Fruit fly (Drosophila melanogaster) whole organism, embryonic: ENCODE measurements around the gene Theg.

Experiments
- BEAF-32 ChIP-seq: fragments of 200-800 bp; sonication (Bioruptor generic); optimal IDR thresholded peaks from 3 replicates; lab custom pipeline; 2017; ENCODE audit warnings: missing biosample characterization, missing genetic modification characterization, mild to moderate bottlenecking, moderate library complexity, missing genetic modification reagents
- BtbVII ChIP-seq: fragments of 200-800 bp; sonication (Bioruptor generic); optimal IDR thresholded peaks from 3 replicates; lab custom pipeline; 2017; ENCODE audit warnings: missing biosample characterization, mild to moderate bottlenecking, missing genetic modification characterization
- CG10979 ChIP-seq: fragments of 200-800 bp; sonication (Bioruptor generic); optimal IDR thresholded peaks from 2 replicates; lab custom pipeline; 2018; ENCODE audit warnings: missing biosample characterization, mild to moderate bottlenecking, missing genetic modification characterization, moderate library complexity
- CG11247 ChIP-seq: fragments of 200-800 bp; sonication (Bioruptor generic); IDR thresholded peaks from 2 replicates; pipeline ENCODE4 v1.3.6; 2022; ENCODE audit warnings: missing biosample characterization, missing genetic modification characterization
- CG11560 ChIP-seq: fragments of 200-800 bp; sonication (Bioruptor generic); IDR thresholded peaks from 3 replicates; pipeline ENCODE4 v1.3.6; 2022; ENCODE audit warnings: missing biosample characterization, missing genetic modification characterization
- CG11723 ChIP-seq: fragments of 200-800 bp; sonication (Bioruptor generic); optimal IDR thresholded peaks from 2 replicates; lab custom pipeline; 2017; ENCODE audit warnings: missing biosample characterization, mild to moderate bottlenecking, missing genetic modification characterization
- CG12219 ChIP-seq: fragments of 200-800 bp; sonication (Bioruptor generic); optimal IDR thresholded peaks from 3 replicates; lab custom pipeline; 2018; ENCODE audit warnings: missing biosample characterization, mild to moderate bottlenecking, missing genetic modification characterization
- CG12236 ChIP-seq: fragments of 200-800 bp; sonication (Bioruptor generic); optimal IDR thresholded peaks from 2 replicates; lab custom pipeline; 2016; ENCODE audit warnings: missing biosample characterization, missing genetic modification characterization
- CG12299 ChIP-seq: fragments of 200-800 bp; sonication (Bioruptor generic); optimal IDR thresholded peaks from 2 replicates; lab custom pipeline; 2018; ENCODE audit warnings: missing biosample characterization, mild to moderate bottlenecking, missing genetic modification characterization
- CG12659 ChIP-seq: fragments of 200-800 bp; sonication (Bioruptor generic); optimal IDR thresholded peaks from 3 replicates; lab custom pipeline; 2017; ENCODE audit warnings: mild to moderate bottlenecking, missing biosample characterization, missing genetic modification reagents, missing genetic modification characterization
- CG14860 ChIP-seq: fragments of 200-800 bp; sonication (Bioruptor generic); IDR thresholded peaks from 3 replicates; pipeline ENCODE4 v1.3.6; 2022; ENCODE audit warnings: missing biosample characterization, missing genetic modification characterization; ENCODE audit not compliant: partially characterized antibody
- CG17612 ChIP-seq: fragments of 200-800 bp; sonication (Bioruptor generic); IDR thresholded peaks from 2 replicates; pipeline ENCODE4 v1.3.6; 2022; ENCODE audit warnings: missing biosample characterization, missing genetic modification characterization
- CG18262 ChIP-seq: fragments of 200-800 bp; optimal IDR thresholded peaks from 3 replicates; lab custom pipeline; 2019; ENCODE audit warnings: missing biosample characterization, mild to moderate bottlenecking, missing genetic modification characterization, moderate library complexity
- CG31388 ChIP-seq: fragments of 200-800 bp; sonication (Bioruptor generic); optimal IDR thresholded peaks from 2 replicates; lab custom pipeline; 2016; ENCODE audit warnings: missing biosample characterization, missing genetic modification characterization
- CG3838 ChIP-seq: fragments of 200-800 bp; sonication (Bioruptor generic); optimal IDR thresholded peaks from 3 replicates; lab custom pipeline; 2016; ENCODE audit warnings: missing biosample characterization, missing genetic modification characterization
- CG4404 ChIP-seq: fragments of 200-800 bp; sonication (Bioruptor generic); IDR thresholded peaks from 2 replicates; pipeline ENCODE4 v1.3.6; 2022; ENCODE audit warnings: missing biosample characterization, missing genetic modification characterization
- CG6854 ChIP-seq: fragments of 200-800 bp; sonication (Bioruptor generic); optimal IDR thresholded peaks from 3 replicates; lab custom pipeline; 2017; ENCODE audit warnings: missing biosample characterization, mild to moderate bottlenecking, missing genetic modification characterization
- CG9817 ChIP-seq: fragments of 200-800 bp; sonication (Bioruptor generic); optimal IDR thresholded peaks from 2 replicates; lab custom pipeline; 2018; ENCODE audit warnings: missing biosample characterization, mild to moderate bottlenecking, missing genetic modification characterization, moderate library complexity
- CoRest ChIP-seq: fragments of 200-800 bp; sonication (Bioruptor generic); optimal IDR thresholded peaks from 3 replicates; lab custom pipeline; 2018; ENCODE audit warnings: missing biosample characterization, mild to moderate bottlenecking, missing genetic modification characterization, moderate library complexity
- Dbx ChIP-seq: fragments of 200-800 bp; sonication (Bioruptor generic); IDR thresholded peaks from 3 replicates; pipeline ENCODE4 v1.3.6; 2022; ENCODE audit warnings: missing biosample characterization, missing genetic modification characterization
- Drgx ChIP-seq: fragments of 200-800 bp; sonication (Bioruptor generic); IDR thresholded peaks from 2 replicates; pipeline ENCODE4 v1.3.6; 2022; ENCODE audit warnings: missing biosample characterization, missing genetic modification characterization
- E2f1 ChIP-seq: fragments of 200-800 bp; sonication (Bioruptor generic); IDR thresholded peaks from 2 replicates; pipeline ENCODE4 v1.3.6; 2022; ENCODE audit warnings: missing biosample characterization, missing genetic modification characterization
- E2f2 ChIP-seq: fragments of 200-800 bp; sonication (Bioruptor generic); IDR thresholded peaks from 2 replicates; pipeline ENCODE4 v1.3.6; 2022; ENCODE audit warnings: missing biosample characterization, missing genetic modification characterization
- Hsf ChIP-seq: fragments of 200-800 bp; sonication (Bioruptor generic); optimal IDR thresholded peaks from 3 replicates; lab custom pipeline; 2016; ENCODE audit warnings: missing biosample characterization, missing genetic modification characterization
- Lpt ChIP-seq: fragments of >200 bp; optimal IDR thresholded peaks from 2 replicates; lab custom pipeline; 2018; ENCODE audit warnings: missing biosample characterization, missing genetic modification characterization
- Max ChIP-seq: fragments of 200-800 bp; sonication (Bioruptor generic); optimal IDR thresholded peaks from 2 replicates; lab custom pipeline; 2016; ENCODE audit warnings: missing biosample characterization, mild to moderate bottlenecking, missing genetic modification characterization
- NC2β ChIP-seq: fragments of 200-800 bp; sonication (Bioruptor generic); optimal IDR thresholded peaks from 2 replicates; lab custom pipeline; 2016; ENCODE audit warnings: missing biosample characterization, missing genetic modification characterization
- Oaz ChIP-seq: fragments of 200-800 bp; sonication (Bioruptor generic); IDR thresholded peaks from 2 replicates; pipeline ENCODE4 v1.3.6; 2022; ENCODE audit warnings: missing biosample characterization, missing genetic modification characterization
- Usf ChIP-seq: fragments of 200-800 bp; sonication (Bioruptor generic); optimal IDR thresholded peaks from 2 replicates; lab custom pipeline; 2017; ENCODE audit warnings: missing genotype, missing biosample characterization, missing genetic modification characterization
- ato ChIP-seq: fragments of 200-800 bp; sonication (Bioruptor generic); IDR thresholded peaks from 2 replicates; pipeline ENCODE4 v1.3.6; 2022; ENCODE audit warnings: missing biosample characterization, missing genetic modification characterization; ENCODE audit not compliant: partially characterized antibody
- bcd ChIP-seq: fragments of 200-800 bp; sonication (Bioruptor generic); optimal IDR thresholded peaks from 2 replicates; lab custom pipeline; 2017; ENCODE audit warnings: missing biosample characterization, mild to moderate bottlenecking, missing genetic modification characterization
- crol ChIP-seq: fragments of 200-800 bp; sonication (Bioruptor generic); IDR thresholded peaks from 2 replicates; pipeline ENCODE4 v1.3.6; 2022; ENCODE audit warnings: missing biosample characterization, missing genetic modification characterization
- dm ChIP-seq: fragments of 200-800 bp; sonication (Bioruptor generic); optimal IDR thresholded peaks from 3 replicates; lab custom pipeline; 2016; ENCODE audit warnings: missing biosample characterization, missing genetic modification characterization
- exex ChIP-seq: fragments of 200-800 bp; sonication (Bioruptor generic); optimal IDR thresholded peaks from 4 replicates; lab custom pipeline; 2018; ENCODE audit warnings: missing biosample characterization, mild to moderate bottlenecking, missing genetic modification characterization, moderate library complexity
- fd3F ChIP-seq: fragments of 200-800 bp; sonication (Bioruptor generic); optimal IDR thresholded peaks from 2 replicates; lab custom pipeline; 2018; ENCODE audit warnings: missing biosample characterization, mild to moderate bottlenecking, missing genetic modification characterization, moderate library complexity
- fd96Cb ChIP-seq: fragments of 200-800 bp; sonication (Bioruptor generic); optimal IDR thresholded peaks from 2 replicates; lab custom pipeline; 2018; ENCODE audit warnings: missing biosample characterization, mild to moderate bottlenecking, missing genetic modification characterization, moderate library complexity
- gce ChIP-seq: fragments of 200-800 bp; sonication (Bioruptor generic); IDR thresholded peaks from 3 replicates; pipeline ENCODE4 v1.3.6; 2022; ENCODE audit warnings: missing biosample characterization, missing genetic modification characterization
- gem ChIP-seq: fragments of 200-800 bp; sonication (Bioruptor generic); optimal IDR thresholded peaks from 2 replicates; lab custom pipeline; 2019; ENCODE audit warnings: missing biosample characterization, mild to moderate bottlenecking, missing genetic modification characterization, moderate library complexity
- odd ChIP-seq: fragments of 200-800 bp; sonication (Bioruptor generic); optimal IDR thresholded peaks from 2 replicates; lab custom pipeline; 2017; ENCODE audit warnings: missing biosample characterization, mild to moderate bottlenecking, missing genetic modification characterization
- tap ChIP-seq: fragments of 200-800 bp; optimal IDR thresholded peaks from 3 replicates; lab custom pipeline; 2019; ENCODE audit warnings: missing biosample characterization, mild to moderate bottlenecking, missing genetic modification characterization, moderate library complexity
- tna ChIP-seq: fragments of 200-800 bp; sonication (Bioruptor generic); IDR thresholded peaks from 2 replicates; pipeline ENCODE4 v1.3.6; 2022; ENCODE audit warnings: missing biosample characterization, missing genetic modification characterization; ENCODE audit not compliant: partially characterized antibody
- unc-4 ChIP-seq: fragments of 200-800 bp; sonication (Bioruptor generic); IDR thresholded peaks from 2 replicates; pipeline ENCODE4 v1.3.6; 2022; ENCODE audit warnings: missing biosample characterization, missing genetic modification characterization; ENCODE audit not compliant: partially characterized antibody

Theg gene

DNA sequence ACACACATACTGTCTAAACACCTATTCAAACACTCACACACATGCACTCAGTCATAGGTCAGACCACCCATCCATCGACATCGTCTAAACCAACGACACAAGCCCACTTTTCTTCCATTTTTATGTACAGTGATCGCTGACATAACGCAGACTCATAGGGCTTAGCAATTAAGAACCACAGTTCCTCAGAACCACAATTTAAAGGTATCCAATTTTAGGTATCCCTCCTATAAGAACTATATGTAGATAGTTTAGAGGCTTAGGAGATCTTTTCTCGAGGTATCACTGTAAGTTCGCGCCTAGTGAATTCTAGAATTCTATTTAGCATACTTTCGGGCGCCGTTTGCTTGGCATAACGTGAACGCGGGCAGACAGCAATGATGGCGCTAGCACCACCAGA lies 21.6 kb upstream of the Theg start (continued):
- TF ChIP-seq Max (GFP tag; lab: Kevin White, UChicago) (no peak), odd (no peak), CG4404 (GFP tag; lab: Robert Waterston, UW) (peak; percentile 28; the same call in 1 of the 2 replicates), gce (no peak), fd3F (GFP tag; lab: Kevin White, UChicago) (peak; percentile 18), exex (no peak), crol (GFP tag; lab: Robert Waterston, UW) (no peak), CG11723 (GFP tag; lab: Kevin White, UChicago) (no peak), CG17612 (GFP tag; lab: Robert Waterston, UW) (no peak), Dbx (GFP tag; lab: Robert Waterston, UW) (no peak), bcd (GFP tag; lab: Kevin White, UChicago) (peak; percentile 18), Oaz (GFP tag; lab: Robert Waterston, UW) (no peak), CG6854 (GFP tag; lab: Kevin White, UChicago) (no peak), Drgx (GFP tag; lab: Robert Waterston, UW) (peak; percentile 82), E2f2 (GFP tag; lab: Robert Waterston, UW) (peak; percentile 23; the same call in 1 of the 2 replicates), CG12219 (GFP tag; lab: Kevin White, UChicago) (peak; percentile 5), CG10979 (no peak), CG11560 (tag; lab: Robert Waterston, UW) (0 out of 3 replicates have a peak, but pooled peaks have one; percentile 40), ato (no peak), Hsf (GFP tag; lab: Kevin White, UChicago) (peak; percentile 51), CG14860 (GFP tag; lab: Robert Waterston, UW) (no peak), tap (tag; lab: Kevin White, UChicago) (no peak), gem (tag; lab: Kevin White, UChicago) (peak; percentile 47), BtbVII (GFP tag; lab: Kevin White, UChicago) (no peak), CG11247 (GFP tag; lab: Robert Waterston, UW) (0 out of 2 replicates have a peak, but pooled peaks have one; percentile 16), NC2β (GFP tag; lab: Kevin White, UChicago) (no peak), tna (GFP tag; lab: Robert Waterston, UW) (no peak), CG12236 (GFP tag; lab: Kevin White, UChicago) (no peak), CG12659 (no peak), CG12299 (tag; lab: Kevin White, UChicago) (no peak), CG9817 (tag; lab: Kevin White, UChicago) (peak; percentile 37), dm (GFP tag; lab: Kevin White, UChicago) (peak; percentile 26), fd96Cb (tag; lab: Kevin White, UChicago) (peak; percentile 62), BEAF-32 (no peak), CG31388 (no peak), CoRest (tag; lab: Kevin White, UChicago) (peak; percentile 46), Lpt (GFP tag; lab: Kevin White, UChicago) (no peak), CG18262 (no peak), unc-4 (GFP tag; lab: Robert Waterston, UW) (no peak), Usf (GFP tag; lab: Kevin White, UChicago) (no peak), CG3838 (GFP tag; lab: Kevin White, UChicago) (no peak), E2f1 (GFP tag; lab: Robert Waterston, UW) (peak; percentile 24; the same call in 1 of the 2 replicates)
